Worm (Caenorhabditis elegans) whole organism, L4/young adult: ENCODE data around the gene bath-7.

Experiments used
- W03F9.2 ChIP-seq: fragments of 150-350 bp; optimal IDR thresholded peaks from 2 replicates; lab custom pipeline; 2014; ENCODE audit warnings: missing biosample characterization, missing genetic modification characterization
- dao-5 ChIP-seq: sonication (generic microtip); optimal IDR thresholded peaks from 2 replicates; lab custom pipeline; 2016; ENCODE audit warnings: missing genotype, missing genetic modification characterization, moderate library complexity, missing compliant biosample characterization
- him-1 ChIP-seq: sonication (generic microtip); optimal IDR thresholded peaks from 2 replicates; lab custom pipeline; 2016; ENCODE audit warnings: missing genotype, missing genetic modification reagents, missing genetic modification characterization, missing compliant biosample characterization

The bath-7 gene

ce11 chrII:1899934-1900333 lies 21.0 kb downstream of the bath-7 start, which contains the start of gene math-24:
math-24 (plus strand) TSS chrII:1900234.
- TF ChIP-seq him-1 (tag; lab: Kevin White, UChicago): no peak
- no peak for TF ChIP-seq dao-5 (tag; lab: Kevin White, UChicago)
- no peak for TF ChIP-seq W03F9.2 (tag; lab: Kevin White, UChicago)

- TF ChIP-seq dao-5 (tag; lab: Kevin White, UChicago) (no peak), W03F9.2 (tag; lab: Kevin White, UChicago) (no peak), him-1 (tag; lab: Kevin White, UChicago) (no peak)
Measured at ce11 chrII:1897936-1898335, 23.0 kb downstream of the bath-7 start, which contains the start of gene C46F9.6. C46F9.6 (plus strand) TSS chrII:1898236.

ce11 chrII:1895762-1896161 lies 25.2 kb downstream of the bath-7 start, which contains the start of gene math-25:
math-25 (plus strand) TSS chrII:1896062.
- TF ChIP-seq W03F9.2 (tag; lab: Kevin White, UChicago) (no peak), dao-5 (tag; lab: Kevin White, UChicago) (no peak), him-1 (tag; lab: Kevin White, UChicago) (no peak)

ce11 chrII:1895278-1895677 lies 25.6 kb downstream of the bath-7 start, which contains the start of gene C46F9.5:
C46F9.5 (plus strand) TSS chrII:1895578.
- TF ChIP-seq dao-5 (tag; lab: Kevin White, UChicago) (no peak), him-1 (tag; lab: Kevin White, UChicago) (no peak), W03F9.2 (tag; lab: Kevin White, UChicago) (no peak)

- TF ChIP-seq dao-5 (tag; lab: Kevin White, UChicago) (no peak), him-1 (tag; lab: Kevin White, UChicago) (no peak), W03F9.2 (tag; lab: Kevin White, UChicago) (no peak)
Measured at ce11 chrII:1893912-1894311, 27.0 kb downstream of the bath-7 start, which contains the start of gene C16C4.1. C16C4.1 (plus strand) TSS chrII:1894212.

- no peak for TF ChIP-seq him-1 (tag; lab: Kevin White, UChicago)
Measured at ce11 chrII:1890682-1891081, 30.2 kb downstream of the bath-7 start, which contains the start of gene math-9. math-9 (minus strand) TSS chrII:1890782.

ce11 chrII:1889071-1889470 lies 31.8 kb downstream of the bath-7 start, which contains the start of gene math-8:
math-8 (minus strand) TSS chrII:1889171.
- TF ChIP-seq him-1 (tag; lab: Kevin White, UChicago): no peak
- no peak for TF ChIP-seq dao-5 (tag; lab: Kevin White, UChicago)
- TF ChIP-seq W03F9.2 (tag; lab: Kevin White, UChicago): no peak

- no peak for TF ChIP-seq him-1 (tag; lab: Kevin White, UChicago)
Measured at ce11 chrII:1886379-1886778, 34.5 kb downstream of the bath-7 start, which contains the start of gene math-7. math-7 (minus strand) TSS chrII:1886479.

ce11 chrII:1884635-1885034 lies 36.3 kb downstream of the bath-7 start, which contains the start of gene math-6:
math-6 (minus strand) TSS chrII:1884735.
- TF ChIP-seq W03F9.2 (tag; lab: Kevin White, UChicago) (no peak), dao-5 (tag; lab: Kevin White, UChicago) (no peak), him-1 (tag; lab: Kevin White, UChicago) (no peak)

ce11 chrII:1882705-1883104 lies 38.2 kb downstream of the bath-7 start, which contains the start of gene math-5:
math-5 (minus strand) TSS chrII:1882805.
- TF ChIP-seq W03F9.2 (tag; lab: Kevin White, UChicago) (no peak), dao-5 (tag; lab: Kevin White, UChicago) (no peak), him-1 (tag; lab: Kevin White, UChicago) (no peak)

- TF ChIP-seq him-1 (tag; lab: Kevin White, UChicago) (no peak), dao-5 (tag; lab: Kevin White, UChicago) (no peak), W03F9.2 (tag; lab: Kevin White, UChicago) (no peak)
Measured at ce11 chrII:1878663-1879062, 42.3 kb downstream of the bath-7 start, which contains the start of gene math-16. math-16 (minus strand) TSS chrII:1878763.

ce11 chrII:1875658-1876057 lies 45.3 kb downstream of the bath-7 start, which contains the start of gene math-13:
math-13 (plus strand) TSS chrII:1875958.
- no peak for TF ChIP-seq him-1 (tag; lab: Kevin White, UChicago)
- TF ChIP-seq dao-5 (tag; lab: Kevin White, UChicago): no peak

ce11 chrII:1870875-1871592 lies 49.9 kb downstream of the bath-7 start, which contains the start of gene math-10:
math-10 (plus strand) TSS chrII:1871542.
- TF ChIP-seq him-1 (tag; lab: Kevin White, UChicago): no peak
- no peak for TF ChIP-seq dao-5 (tag; lab: Kevin White, UChicago)
- no peak for TF ChIP-seq W03F9.2 (tag; lab: Kevin White, UChicago)
